Worm (Caenorhabditis elegans) whole organism, L2 larva: Measurements from ENCODE around the gene F31A3.5.

Source experiments
- C34F6.9 ChIP-seq: fragments of 150-350 bp; optimal IDR thresholded peaks from 2 replicates; lab custom pipeline; 2014; ENCODE audit warnings: missing biosample characterization, missing genetic modification characterization
- F13H6.1 ChIP-seq: sonication (generic microtip); optimal IDR thresholded peaks from 2 replicates; lab custom pipeline; 2016; ENCODE audit warnings: missing genetic modification characterization, missing compliant biosample characterization
- R02D3.7 ChIP-seq: fragments of 150-350 bp; optimal IDR thresholded peaks from 2 replicates; lab custom pipeline; 2014; ENCODE audit warnings: missing biosample characterization, missing genetic modification characterization
- Y55F3AM.14 ChIP-seq: fragments of 200-800 bp; sonication (Bioruptor generic); optimal IDR thresholded peaks from 2 replicates; lab custom pipeline; 2018; ENCODE audit warnings: mild to moderate bottlenecking, missing genetic modification characterization, missing compliant biosample characterization
- alr-1 ChIP-seq: fragments of 150-350 bp; optimal IDR thresholded peaks from 2 replicates; lab custom pipeline; 2014; ENCODE audit warnings: missing biosample characterization, missing genetic modification characterization
- aly-2 ChIP-seq: fragments of 150-350 bp; optimal IDR thresholded peaks from 2 replicates; lab custom pipeline; 2014; ENCODE audit warnings: missing biosample characterization, missing genetic modification characterization
- blmp-1 ChIP-seq: sonication (generic microtip); optimal IDR thresholded peaks from 2 replicates; lab custom pipeline; 2017; ENCODE audit warnings: missing genetic modification characterization, mild to moderate bottlenecking, missing compliant biosample characterization, antibody characterized with exemption, moderate library complexity; ENCODE audit not compliant: insufficient read depth
- ceh-82 ChIP-seq: fragments of 150-350 bp; optimal IDR thresholded peaks from 2 replicates; lab custom pipeline; 2014; ENCODE audit warnings: missing biosample characterization, missing genetic modification characterization
- crh-2 ChIP-seq: sonication (generic microtip); optimal IDR thresholded peaks from 2 replicates; lab custom pipeline; 2017; ENCODE audit warnings: missing biosample characterization, missing genetic modification characterization
- egl-27 ChIP-seq: sonication (generic microtip); optimal IDR thresholded peaks from 3 replicates; lab custom pipeline; 2017; ENCODE audit warnings: missing biosample characterization, missing genetic modification reagents, missing genetic modification characterization
- elt-1 ChIP-seq: fragments of 150-350 bp; optimal IDR thresholded peaks from 2 replicates; lab custom pipeline; 2014; ENCODE audit warnings: missing biosample characterization, missing genetic modification characterization
- elt-3 ChIP-seq: sonication (generic microtip); optimal IDR thresholded peaks from 2 replicates; lab custom pipeline; 2017; ENCODE audit warnings: missing biosample characterization, missing genetic modification characterization
- fos-1 ChIP-seq: fragments of 150-350 bp; optimal IDR thresholded peaks from 2 replicates; lab custom pipeline; 2014; ENCODE audit warnings: missing biosample characterization, missing genetic modification characterization
- gmeb-1 ChIP-seq: fragments of 150-350 bp; optimal IDR thresholded peaks from 2 replicates; lab custom pipeline; 2014; ENCODE audit warnings: missing biosample characterization, missing genetic modification characterization
- lin-11 ChIP-seq: fragments of 150-350 bp; sonication (generic microtip); optimal IDR thresholded peaks from 2 replicates; lab custom pipeline; 2014; ENCODE audit warnings: missing biosample characterization, missing genetic modification characterization, inconsistent platforms, mixed read lengths
- lin-39 ChIP-seq: fragments of 150-350 bp; optimal IDR thresholded peaks from 2 replicates; lab custom pipeline; 2014; ENCODE audit warnings: missing biosample characterization, missing genetic modification reagents, missing genetic modification characterization
- lsy-2 ChIP-seq, 2 experiments: fragments of 150-350 bp in 1 of 2; sonication (generic microtip) in 1 of 2; optimal IDR thresholded peaks; 2 replicates each; lab custom pipeline; 2014 to 2017; ENCODE audit warnings: missing biosample characterization in 2 of 2, missing genetic modification characterization in 2 of 2
- mbf-1 ChIP-seq: sonication (generic microtip); optimal IDR thresholded peaks from 2 replicates; lab custom pipeline; 2017; ENCODE audit warnings: missing biosample characterization, missing genetic modification characterization
- mdl-1 ChIP-seq, 2 experiments: fragments of 150-350 bp in 1 of 2; sonication (generic microtip) in 1 of 2; optimal IDR thresholded peaks; 2 replicates each; lab custom pipeline; 2017; ENCODE audit warnings: missing biosample characterization in 2 of 2, missing genetic modification characterization in 2 of 2
- nhr-10 ChIP-seq: sonication (generic microtip); optimal IDR thresholded peaks from 2 replicates; lab custom pipeline; 2017; ENCODE audit warnings: missing biosample characterization, missing genetic modification characterization
- nhr-129 ChIP-seq: fragments of 150-350 bp; optimal IDR thresholded peaks from 2 replicates; lab custom pipeline; 2014; ENCODE audit warnings: missing biosample characterization, missing genetic modification characterization
- nhr-21 ChIP-seq: fragments of 150-350 bp; optimal IDR thresholded peaks from 2 replicates; lab custom pipeline; 2014; ENCODE audit warnings: missing biosample characterization, missing genetic modification characterization
- nhr-237 ChIP-seq: fragments of 150-350 bp; optimal IDR thresholded peaks from 2 replicates; lab custom pipeline; 2014; ENCODE audit warnings: missing biosample characterization, missing genetic modification characterization
- nhr-25 ChIP-seq: fragments of 150-350 bp; sonication (generic microtip); optimal IDR thresholded peaks from 3 replicates; lab custom pipeline; 2014; ENCODE audit warnings: missing biosample characterization, missing genetic modification characterization
- nhr-6 ChIP-seq: fragments of 150-350 bp; optimal IDR thresholded peaks from 2 replicates; lab custom pipeline; 2014; ENCODE audit warnings: missing biosample characterization, missing genetic modification characterization
- nhr-77 ChIP-seq: fragments of 150-350 bp; optimal IDR thresholded peaks from 2 replicates; lab custom pipeline; 2014; ENCODE audit warnings: missing biosample characterization, missing genetic modification characterization
- peb-1 ChIP-seq: fragments of 150-350 bp; optimal IDR thresholded peaks from 2 replicates; lab custom pipeline; 2014; ENCODE audit warnings: missing biosample characterization, missing genetic modification characterization
- sem-4 ChIP-seq: fragments of 150-350 bp; optimal IDR thresholded peaks from 2 replicates; lab custom pipeline; 2014; ENCODE audit warnings: missing biosample characterization, missing genetic modification reagents, missing genetic modification characterization
- skn-1 ChIP-seq: sonication (generic microtip); optimal IDR thresholded peaks from 2 replicates; lab custom pipeline; 2017; ENCODE audit warnings: missing biosample characterization, missing genetic modification characterization
- sma-3 ChIP-seq: sonication (generic microtip); optimal IDR thresholded peaks from 2 replicates; lab custom pipeline; 2016; ENCODE audit warnings: missing genetic modification reagents, missing genetic modification characterization, missing compliant biosample characterization
- sma-9 ChIP-seq, 2 experiments: fragments of 150-350 bp in 1 of 2; sonication (generic microtip) in 1 of 2; optimal IDR thresholded peaks; 2 replicates each; lab custom pipeline; 2014 to 2016; ENCODE audit warnings: missing genetic modification characterization in 2 of 2, mild to moderate bottlenecking in 1 of 2, missing biosample characterization in 1 of 2, missing compliant biosample characterization in 1 of 2, missing genetic modification reagents in 1 of 2, moderate library complexity in 1 of 2
- snpc-4 ChIP-seq: fragments of 150-350 bp; optimal IDR thresholded peaks from 2 replicates; lab custom pipeline; 2014; ENCODE audit warnings: missing biosample characterization, missing genetic modification characterization
- unc-39 ChIP-seq: fragments of 150-350 bp; optimal IDR thresholded peaks from 2 replicates; lab custom pipeline; 2014; ENCODE audit warnings: missing biosample characterization, missing genetic modification characterization
- unc-55 ChIP-seq: fragments of 150-350 bp; sonication (generic microtip); optimal IDR thresholded peaks from 3 replicates; lab custom pipeline; 2014; ENCODE audit warnings: missing biosample characterization, missing genetic modification reagents, missing genetic modification characterization
- unc-62 ChIP-seq: fragments of 150-350 bp; optimal IDR thresholded peaks from 2 replicates; lab custom pipeline; 2014; ENCODE audit warnings: missing biosample characterization, missing genetic modification reagents, missing genetic modification characterization
- zag-1 ChIP-seq: fragments of 150-350 bp; optimal IDR thresholded peaks from 2 replicates; lab custom pipeline; 2014; ENCODE audit warnings: missing biosample characterization, missing genetic modification characterization
- ztf-1 ChIP-seq: fragments of 200-800 bp; sonication (Bioruptor generic); conservative IDR thresholded peaks from 2 replicates; pipeline ENCODE4 v1.3.6; 2022; ENCODE audit warnings: missing genetic modification characterization, missing compliant biosample characterization
- ztf-4 ChIP-seq: fragments of 150-350 bp; optimal IDR thresholded peaks from 2 replicates; lab custom pipeline; 2014; ENCODE audit warnings: missing biosample characterization, missing genetic modification characterization

F31A3.5 gene

DNA sequence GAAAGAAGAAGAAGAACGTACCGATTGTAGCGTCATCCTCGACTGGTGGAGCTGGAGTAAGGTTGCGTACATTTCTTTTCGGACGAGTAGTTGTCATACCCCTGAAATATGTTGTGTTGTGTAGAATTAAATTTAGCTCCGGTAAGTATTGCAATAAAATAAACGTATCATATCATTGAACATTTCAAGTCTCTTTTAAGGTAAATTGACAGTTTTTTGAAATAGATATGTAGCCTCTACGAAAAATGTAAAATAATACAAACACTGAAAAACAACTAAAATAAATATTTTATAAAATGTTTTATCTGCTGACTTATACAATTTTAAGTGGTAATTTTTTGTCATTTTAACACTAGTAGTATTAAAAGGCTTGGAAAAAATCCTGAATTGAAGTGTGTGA is 46.5 kb upstream of the F31A3.5 start, which contains the start of gene C16H3.3:
Gene C16H3.3 (minus strand): TSS at position 101 of the 400 bp plus-strand sequence.
- TF ChIP-seq aly-2 (tag; lab: Kevin White, UChicago) = no peak
- no peak for TF ChIP-seq skn-1 (tag; lab: Kevin White, UChicago)
- TF ChIP-seq blmp-1 = no peak
- TF ChIP-seq ztf-1 (GFP tag; lab: Robert Waterston, UW) = no peak
- no peak for TF ChIP-seq nhr-25
- TF ChIP-seq mdl-1 (tag; optimal IDR thresholded peaks at IDR 0.05; lab: Kevin White, UChicago) = no peak
- TF ChIP-seq Y55F3AM.14 (GFP tag; lab: Kevin White, UChicago) = no peak
- no peak for TF ChIP-seq elt-1 (tag; lab: Kevin White, UChicago)
- TF ChIP-seq ztf-4 (tag; lab: Kevin White, UChicago) = no peak
- no peak for TF ChIP-seq gmeb-1 (tag; lab: Kevin White, UChicago)
- no peak for TF ChIP-seq nhr-6 (tag; lab: Kevin White, UChicago)
- no peak for TF ChIP-seq sma-3 (GFP tag; lab: Kevin White, UChicago)
- TF ChIP-seq unc-55 (GFP tag; lab: Kevin White, UChicago) = no peak
- no peak for TF ChIP-seq mbf-1
- no peak for TF ChIP-seq nhr-129 (tag; lab: Kevin White, UChicago)
- TF ChIP-seq, all 48 proteins: peak for 0

DNA sequence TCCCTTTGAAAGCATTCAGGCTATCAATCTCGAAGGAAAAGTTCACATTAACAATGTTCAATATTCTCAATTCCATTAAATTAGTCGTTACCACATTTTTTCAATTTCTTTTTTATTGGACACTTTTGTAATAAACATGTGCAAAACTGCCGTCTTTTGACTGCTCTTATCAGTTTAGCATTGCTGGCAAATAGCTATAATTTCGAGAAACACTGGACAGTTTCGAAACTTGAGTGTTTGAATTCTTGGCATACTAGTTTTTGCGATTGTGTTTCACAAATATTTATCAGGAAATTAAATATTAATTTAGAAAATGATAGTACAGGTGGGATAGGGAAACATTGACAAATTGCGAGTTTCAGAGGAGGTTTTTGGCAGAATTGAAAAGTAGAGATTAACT is 37.9 kb upstream of the F31A3.5 start:
- TF ChIP-seq gmeb-1 (tag; lab: Kevin White, UChicago) (peak; percentile 17), nhr-6 (tag; lab: Kevin White, UChicago) (no peak), nhr-237 (tag; lab: Kevin White, UChicago) (no peak), zag-1 (tag; lab: Kevin White, UChicago) (no peak), sma-9 (GFP tag; optimal IDR thresholded peaks at IDR 0.05; lab: Kevin White, UChicago) (peak; percentile 41), sma-9 (tag; optimal IDR thresholded peaks at IDR 0.05; lab: Kevin White, UChicago) (no peak), unc-39 (tag; lab: Kevin White, UChicago) (no peak), skn-1 (tag; lab: Kevin White, UChicago) (peak; percentile 0), fos-1 (tag; lab: Kevin White, UChicago) (peak; percentile 81), snpc-4 (tag; lab: Kevin White, UChicago) (no peak), nhr-10 (tag; lab: Kevin White, UChicago) (no peak), Y55F3AM.14 (GFP tag; lab: Kevin White, UChicago) (no peak), nhr-129 (tag; lab: Kevin White, UChicago) (no peak), elt-1 (tag; lab: Kevin White, UChicago) (no peak), crh-2 (tag; lab: Kevin White, UChicago) (peak; percentile 22)
- TF ChIP-seq, all 48 proteins: peak for 5

- TF ChIP-seq egl-27 (no peak), peb-1 (tag; lab: Kevin White, UChicago) (no peak), unc-39 (tag; lab: Kevin White, UChicago) (no peak), nhr-25 (no peak), ztf-4 (tag; lab: Kevin White, UChicago) (no peak), sem-4 (tag; lab: Kevin White, UChicago) (no peak), lin-11 (tag; lab: Kevin White, UChicago) (no peak), ztf-1 (GFP tag; lab: Robert Waterston, UW) (no peak), blmp-1 (no peak), C34F6.9 (no peak), aly-2 (tag; lab: Kevin White, UChicago) (no peak), nhr-10 (tag; lab: Kevin White, UChicago) (no peak), zag-1 (tag; lab: Kevin White, UChicago) (no peak), R02D3.7 (no peak), unc-62 (GFP tag; lab: Kevin White, UChicago) (no peak), skn-1 (tag; lab: Kevin White, UChicago) (peak; percentile 24), ceh-82 (tag; lab: Kevin White, UChicago) (no peak), mbf-1 (no peak), crh-2 (tag; lab: Kevin White, UChicago) (peak; percentile 87), alr-1 (no peak), lin-39 (tag; lab: Kevin White, UChicago) (no peak), nhr-21 (tag; lab: Kevin White, UChicago) (no peak), fos-1 (tag; lab: Kevin White, UChicago) (peak; percentile 94), F13H6.1 (peak; percentile 57), lsy-2 (tag; optimal IDR thresholded peaks at IDR 0.05; lab: Kevin White, UChicago) (no peak), nhr-77 (tag; lab: Kevin White, UChicago) (no peak), nhr-129 (tag; lab: Kevin White, UChicago) (no peak), elt-3 (tag; lab: Kevin White, UChicago) (no peak), gmeb-1 (tag; lab: Kevin White, UChicago) (peak; percentile 36), sma-9 (GFP tag; optimal IDR thresholded peaks at IDR 0.05; lab: Kevin White, UChicago) (peak; percentile 79), sma-9 (tag; optimal IDR thresholded peaks at IDR 0.05; lab: Kevin White, UChicago) (no peak)
- TF ChIP-seq, all 48 proteins: peak for 6
Observed at ce11 chrX:17600139-17600538, 36.7 kb upstream of the F31A3.5 start, which contains the start of gene lec-9. lec-9 (plus strand) TSS chrX:17600487.
